Worm (Caenorhabditis elegans) whole organism, late embryonic: ENCODE results near the gene mask-1.

Experiments used
- F13H6.1 ChIP-seq: sonication (generic microtip); optimal IDR thresholded peaks from 2 replicates; lab custom pipeline; 2016; ENCODE audit warnings: missing genetic modification characterization, missing compliant biosample characterization
- K09A11.1 ChIP-seq: sonication (generic microtip); optimal IDR thresholded peaks from 2 replicates; lab custom pipeline; 2017; ENCODE audit warnings: antibody characterized with exemption, mild to moderate bottlenecking, missing genetic modification characterization, missing compliant biosample characterization; ENCODE audit not compliant: insufficient read depth
- ama-1 ChIP-seq: fragments of 150-350 bp; optimal IDR thresholded peaks from 2 replicates; lab custom pipeline; 2014
- dve-1 ChIP-seq: sonication (generic microtip); optimal IDR thresholded peaks from 2 replicates; lab custom pipeline; 2017; ENCODE audit warnings: antibody characterized with exemption, mild to moderate bottlenecking, missing genetic modification characterization, missing compliant biosample characterization
- ets-4 ChIP-seq: sonication (generic microtip); optimal IDR thresholded peaks from 2 replicates; lab custom pipeline; 2016; ENCODE audit warnings: missing genetic modification characterization, missing compliant biosample characterization
- fkh-10 ChIP-seq: fragments of 150-350 bp; optimal IDR thresholded peaks from 2 replicates; lab custom pipeline; 2014; ENCODE audit warnings: missing biosample characterization, missing genetic modification reagents, missing genetic modification characterization
- mec-3 ChIP-seq: sonication (generic microtip); optimal IDR thresholded peaks from 2 replicates; lab custom pipeline; 2016; ENCODE audit warnings: borderline replicate concordance, missing genetic modification characterization, missing compliant biosample characterization
- nhr-11 ChIP-seq: fragments of 150-350 bp; optimal IDR thresholded peaks from 2 replicates; lab custom pipeline; 2014; ENCODE audit warnings: missing biosample characterization, missing genetic modification characterization
- pqm-1 ChIP-seq: sonication (generic microtip); optimal IDR thresholded peaks from 2 replicates; lab custom pipeline; 2016; ENCODE audit warnings: missing genetic modification characterization, missing compliant biosample characterization
- ref-2 ChIP-seq: sonication (generic microtip); optimal IDR thresholded peaks from 2 replicates; lab custom pipeline; 2016; ENCODE audit warnings: missing genetic modification characterization, missing compliant biosample characterization
- rnt-1 ChIP-seq: sonication (generic microtip); optimal IDR thresholded peaks from 2 replicates; lab custom pipeline; 2016; ENCODE audit warnings: missing genetic modification characterization, missing compliant biosample characterization
- syd-9 ChIP-seq: sonication (generic microtip); optimal IDR thresholded peaks from 2 replicates; lab custom pipeline; 2016; ENCODE audit warnings: mild to moderate bottlenecking, missing genetic modification characterization, moderate library complexity, missing compliant biosample characterization
- ttx-3 ChIP-seq: sonication (generic microtip); optimal IDR thresholded peaks from 2 replicates; lab custom pipeline; 2016; ENCODE audit warnings: missing genetic modification reagents, missing genetic modification characterization, missing compliant biosample characterization
- zip-5 ChIP-seq: sonication (generic microtip); optimal IDR thresholded peaks from 2 replicates; lab custom pipeline; 2016; ENCODE audit warnings: missing genetic modification characterization, missing compliant biosample characterization

DNA sequence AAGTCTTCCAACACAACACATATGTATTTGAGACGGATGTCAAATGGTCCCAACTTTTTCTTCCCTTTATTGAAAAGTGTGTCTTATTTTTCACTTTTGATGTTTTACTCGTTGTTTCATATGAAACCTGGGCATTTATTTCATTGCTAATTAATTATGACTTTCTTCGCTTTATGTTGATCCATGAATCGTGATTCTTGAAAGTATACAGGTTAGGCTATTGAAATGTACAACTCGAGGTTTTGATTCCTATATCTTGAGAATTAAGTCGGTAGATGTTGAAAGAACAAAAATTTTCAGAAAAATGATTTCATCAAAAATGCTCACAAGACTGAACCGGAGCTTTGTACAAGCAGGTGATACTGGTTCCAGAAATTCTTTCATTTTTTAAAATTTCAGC is 12.4 kb downstream of the mask-1 start, which contains the start of gene nfu-1:
- TF ChIP-seq syd-9 (tag; lab: Kevin White, UChicago) (no peak), K09A11.1 (tag; lab: Kevin White, UChicago) (no peak), ama-1 (lab: Kevin White, UChicago) (no peak), ref-2 (tag; lab: Kevin White, UChicago) (no peak), rnt-1 (tag; lab: Kevin White, UChicago) (no peak), nhr-11 (tag; lab: Kevin White, UChicago) (no peak), pqm-1 (tag; lab: Kevin White, UChicago) (no peak), fkh-10 (no peak), zip-5 (tag; lab: Kevin White, UChicago) (no peak), ttx-3 (tag; lab: Kevin White, UChicago) (no peak), F13H6.1 (tag; lab: Kevin White, UChicago) (no peak), ets-4 (tag; lab: Kevin White, UChicago) (no peak), mec-3 (tag; lab: Kevin White, UChicago) (no peak), dve-1 (tag; lab: Kevin White, UChicago) (no peak)
